Fruit fly (Drosophila melanogaster) S2 (cell line): ENCODE results near the gene Sema5c.
A peak's percentile ranks its signal among the peaks of the same experiment; 100 is the strongest.

Experiments used
- CG8478 ChIP-seq: fragments of >200 bp; optimal IDR thresholded peaks from 2 replicates; lab custom pipeline; 2018
- CTCF ChIP-seq, 2 experiments: fragments of >200 bp; optimal IDR thresholded peaks; 2 replicates each; lab custom pipeline; 2018

Sema5c gene

DNA sequence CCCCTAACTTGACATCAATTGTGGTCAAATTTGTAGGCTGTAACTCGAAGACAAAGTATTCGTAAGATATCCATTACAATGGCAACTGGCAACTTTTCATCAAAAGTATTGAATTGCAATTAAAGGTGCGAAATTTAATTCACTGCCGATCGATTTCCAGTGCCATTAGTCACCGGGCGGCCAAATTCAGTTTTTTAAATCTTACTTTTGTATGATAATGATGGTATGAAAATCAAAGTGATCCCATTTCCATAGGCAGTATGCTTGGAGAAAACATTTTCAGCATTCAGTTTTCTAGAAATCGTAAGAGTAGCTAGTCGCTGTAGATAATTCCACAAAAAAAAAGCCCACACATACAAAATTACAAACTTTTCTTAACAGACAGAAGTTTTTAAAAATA lies 37.4 kb downstream of the Sema5c start, which contains the start of gene CG43638:
TSS of gene CG43638 (plus strand) at position 301 of the 400 bp plus-strand sequence.
- TF ChIP-seq CG8478 (lab: Kevin White, UChicago) (no peak), CTCF (optimal IDR thresholded peaks at IDR 0.05; lab: Kevin White, UChicago) (no peak)

DNA sequence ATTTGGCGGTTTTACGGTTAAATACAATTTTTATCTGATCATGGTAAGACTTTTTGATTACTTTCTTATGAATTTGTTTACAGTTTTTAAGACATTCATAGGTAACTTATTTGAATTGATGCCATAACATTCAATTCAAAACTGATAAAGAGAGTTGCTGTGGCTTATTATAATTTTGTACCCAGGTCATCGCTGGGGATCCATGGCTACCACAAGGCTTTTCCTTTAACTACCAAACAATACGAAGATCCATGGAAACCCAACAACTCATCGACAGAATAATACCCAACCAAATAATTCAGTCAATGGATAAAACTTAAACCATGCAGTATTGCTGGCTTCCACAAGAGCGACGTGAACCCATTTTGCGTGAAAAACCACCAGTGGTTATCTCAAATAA lies 39.5 kb downstream of the Sema5c start, which contains the start of gene CG6793:
TSS of gene CG6793 (plus strand) at position 301 of the 400 bp plus-strand sequence.
- no peak for TF ChIP-seq CG8478 (lab: Kevin White, UChicago)
- TF ChIP-seq CTCF (optimal IDR thresholded peaks at IDR 0.05; lab: Kevin White, UChicago): no peak

- TF ChIP-seq CG8478 (lab: Kevin White, UChicago) (no peak), CTCF (optimal IDR thresholded peaks at IDR 0.05; lab: Kevin White, UChicago) (no peak)
Observed at dm6 chr3L:12040313-12040924, 41.2 kb downstream of the Sema5c start.

DNA sequence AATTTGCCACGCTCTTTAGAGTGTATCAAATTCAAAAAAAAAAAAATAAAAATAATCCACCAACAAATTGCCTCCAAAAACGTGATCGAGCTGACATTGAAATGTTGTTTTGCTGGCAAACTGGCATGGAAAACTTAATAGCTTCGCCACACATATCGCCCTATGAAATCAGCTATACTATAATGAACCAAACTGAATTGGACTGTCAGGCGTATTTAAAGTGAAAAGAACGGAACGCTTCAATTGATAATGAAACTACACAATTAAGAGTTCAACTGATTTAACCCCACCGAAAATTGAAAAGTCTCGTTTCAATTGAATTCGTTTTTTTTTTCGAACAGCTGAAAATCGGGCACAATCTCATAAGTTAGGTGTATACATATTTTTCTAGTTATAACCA lies 42.5 kb downstream of the Sema5c start:
- TF ChIP-seq CG8478 (lab: Kevin White, UChicago) (no peak), CTCF (optimal IDR thresholded peaks at IDR 0.05; lab: Kevin White, UChicago) (no peak)

DNA sequence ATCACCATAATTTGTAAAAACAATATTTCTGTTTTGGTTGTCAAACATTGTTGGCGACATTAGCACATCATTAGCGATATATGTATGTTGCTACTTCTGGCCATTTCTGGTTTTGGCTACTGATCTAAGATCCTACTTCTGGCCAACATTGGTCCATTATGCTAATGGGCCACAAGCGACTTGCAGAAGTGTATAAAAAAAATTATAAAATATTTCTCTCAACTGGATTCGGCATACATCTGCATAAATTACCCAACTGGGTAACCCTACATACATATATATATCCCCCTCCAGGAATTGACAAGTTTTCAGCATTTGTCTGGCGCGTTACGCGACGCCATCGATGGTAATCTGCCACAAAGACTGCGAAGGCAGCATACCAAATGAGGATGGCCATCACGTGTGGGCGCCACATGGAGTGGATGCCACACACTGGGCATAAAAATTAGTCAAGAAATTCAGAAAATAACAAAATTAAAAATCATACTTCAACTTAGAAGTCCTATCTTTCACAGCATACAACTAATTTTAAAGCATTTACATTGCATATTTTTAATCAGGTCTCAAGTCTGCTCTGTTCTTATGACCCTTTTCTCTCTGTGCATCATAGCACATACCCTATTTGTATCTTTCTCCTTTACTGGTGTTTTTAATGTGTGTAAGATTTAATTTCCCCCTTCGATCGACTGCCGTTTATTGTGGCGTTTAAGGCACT lies 44.0 kb downstream of the Sema5c start:
- TF ChIP-seq CG8478 (lab: Kevin White, UChicago) (no peak), CTCF (optimal IDR thresholded peaks at IDR 0.05; lab: Kevin White, UChicago) (no peak)

dm6 chr3L:12036658-12037057 lies 45.0 kb downstream of the Sema5c start:
- no peak for TF ChIP-seq CTCF (optimal IDR thresholded peaks at IDR 0.05; lab: Kevin White, UChicago)
- no peak for TF ChIP-seq CG8478 (lab: Kevin White, UChicago)

dm6 chr3L:12032257-12032656 lies 49.4 kb downstream of the Sema5c start, which contains the start of gene CG43993:
CG43993 (plus strand) TSS chr3L:12032557.
- TF ChIP-seq CTCF (optimal IDR thresholded peaks at IDR 0.05; lab: Kevin White, UChicago): no peak
- TF ChIP-seq CG8478 (lab: Kevin White, UChicago): no peak

DNA sequence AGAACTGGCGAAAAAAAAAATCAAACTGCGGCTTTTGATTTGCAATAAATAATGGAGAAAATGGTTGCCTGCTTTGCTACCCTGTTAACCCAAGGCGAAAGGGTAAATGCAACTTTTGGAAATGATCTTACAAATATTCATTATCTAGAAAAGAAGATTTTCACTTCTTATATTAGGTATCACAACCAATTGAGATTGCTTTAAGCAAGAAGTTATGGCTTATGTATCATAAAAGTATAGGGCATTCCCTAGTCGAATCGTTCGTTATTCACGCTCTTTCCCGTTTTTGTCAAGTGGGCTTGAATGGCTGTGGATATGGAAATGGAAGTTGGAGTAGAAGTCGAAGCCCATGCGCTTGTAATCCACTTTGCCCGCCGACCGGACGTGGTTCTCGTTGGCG lies 51.1 kb downstream of the Sema5c start:
- TF ChIP-seq CG8478 (lab: Kevin White, UChicago): no peak
- no peak for TF ChIP-seq CTCF (optimal IDR thresholded peaks at IDR 0.05; lab: Kevin White, UChicago)

- TF ChIP-seq CTCF (optimal IDR thresholded peaks at IDR 0.05; lab: Kevin White, UChicago) (no peak), CG8478 (lab: Kevin White, UChicago) (no peak)
Observed at dm6 chr3L:12028534-12029029, 53.0 kb downstream of the Sema5c start.

- TF ChIP-seq CTCF (optimal IDR thresholded peaks at IDR 0.05; lab: Kevin White, UChicago) (no peak), CG8478 (lab: Kevin White, UChicago) (no peak)
Observed at dm6 chr3L:12027929-12028328, 53.7 kb downstream of the Sema5c start.

- no peak for TF ChIP-seq CG8478 (lab: Kevin White, UChicago)
- no peak for TF ChIP-seq CTCF (optimal IDR thresholded peaks at IDR 0.05; lab: Kevin White, UChicago)
Observed at dm6 chr3L:12024947-12025346, 56.7 kb downstream of the Sema5c start.

DNA sequence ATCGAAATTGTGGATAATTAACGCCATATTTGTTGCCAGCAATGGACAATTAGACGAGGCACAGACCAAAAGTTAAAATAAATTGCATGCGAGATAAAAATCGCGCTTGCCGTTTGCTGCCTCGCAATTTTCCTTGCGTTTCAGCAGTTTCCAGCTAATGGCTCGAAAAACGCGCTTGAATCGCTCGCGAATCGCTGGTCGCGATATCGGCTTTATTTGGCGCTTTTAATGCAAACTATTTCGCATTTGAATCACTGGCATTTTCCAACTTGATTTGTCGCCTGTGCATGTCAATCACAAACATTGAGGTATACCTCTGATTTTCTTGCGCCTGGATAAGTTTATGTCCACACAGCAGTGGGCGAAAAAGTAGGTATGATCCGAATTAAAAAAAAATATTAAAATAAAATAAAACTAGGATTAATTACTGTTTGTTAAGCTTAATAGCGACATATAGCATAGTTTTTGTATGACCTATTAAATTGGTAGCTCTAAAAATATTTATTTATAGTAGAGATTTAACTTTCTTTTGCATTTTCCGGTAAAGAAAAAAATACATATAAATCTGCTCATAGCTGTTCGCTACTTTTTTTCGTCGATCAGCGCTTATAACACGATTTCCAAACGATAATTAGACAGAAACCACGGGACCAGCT lies 58.4 kb downstream of the Sema5c start:
- no peak for TF ChIP-seq CG8478 (lab: Kevin White, UChicago)

DNA sequence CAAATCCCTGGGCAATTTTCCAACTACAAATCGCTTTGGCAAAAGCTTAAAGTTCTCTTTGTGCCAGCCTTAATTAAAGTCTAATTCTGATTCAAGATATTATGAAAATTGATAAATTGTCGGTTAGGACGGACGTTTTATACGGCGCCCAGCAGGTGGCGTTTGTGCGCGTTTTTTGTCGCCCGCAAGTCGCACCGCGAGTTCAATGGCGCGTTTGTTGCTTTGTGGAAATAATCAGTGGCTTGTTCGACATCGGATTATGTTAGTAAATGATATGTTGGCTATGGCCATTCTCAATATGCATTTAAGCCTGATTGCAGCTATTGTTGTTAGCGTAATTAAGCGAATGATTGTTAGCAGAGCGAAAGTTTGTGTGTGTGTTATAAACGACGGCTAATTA lies 59.7 kb downstream of the Sema5c start:
- TF ChIP-seq CG8478 (lab: Kevin White, UChicago): no peak
- peak; percentile 73 to 74 for TF ChIP-seq CTCF (optimal IDR thresholded peaks at IDR 0.05; lab: Kevin White, UChicago)
